Fruit fly (Drosophila melanogaster): ENCODE measurements around the gene msi.

DNA sequence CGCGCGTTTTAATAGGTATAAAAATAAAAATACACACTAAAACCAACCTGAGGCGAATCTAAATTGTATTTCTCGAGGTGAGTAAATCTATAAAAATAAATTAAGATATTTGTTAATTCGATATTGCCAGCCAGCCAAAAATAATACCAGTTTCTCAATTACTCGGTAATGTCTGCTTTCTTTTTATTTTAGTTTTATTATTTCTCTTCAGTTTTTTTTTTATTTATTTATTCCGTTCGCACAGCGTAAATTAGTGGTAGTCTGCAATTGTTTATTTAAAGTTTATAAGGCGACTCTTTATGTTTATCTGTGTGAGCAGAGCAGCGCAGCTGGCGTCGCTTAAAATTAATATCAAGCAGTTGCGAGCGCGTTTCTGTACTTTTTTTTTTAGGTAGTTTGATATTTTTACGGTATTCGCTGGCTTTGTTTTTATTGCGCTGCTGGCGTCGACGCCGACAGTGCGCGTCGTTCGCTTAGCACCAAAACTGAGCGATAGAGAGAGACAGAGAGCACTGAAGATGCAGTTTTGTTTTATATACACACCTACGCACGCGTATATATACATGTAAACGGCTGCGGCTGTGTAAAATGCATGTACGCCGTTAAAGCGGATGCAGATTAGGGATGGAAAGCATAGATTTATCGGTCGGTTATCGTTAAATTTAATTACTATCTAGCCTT lies 131.8 kb downstream of the msi start:
- no peak for TF ChIP-seq CG8478 (optimal IDR thresholded peaks at IDR 0.05)
- TF ChIP-seq CTCF (optimal IDR thresholded peaks at IDR 0.05): peak; percentile 38 to 62
